Worm (Caenorhabditis elegans) whole organism, L4 larva: ENCODE measurements around the gene lgc-16.

Source experiments
- D1046.2 ChIP-seq: fragments of 200-800 bp; sonication (Bioruptor generic); IDR thresholded peaks from 2 replicates; pipeline ENCODE4 v1.3.6; 2022; ENCODE audit warnings: missing genetic modification characterization, missing compliant biosample characterization
- F37D6.2 ChIP-seq: sonication (generic microtip); optimal IDR thresholded peaks from 2 replicates; lab custom pipeline; 2016; ENCODE audit warnings: mild to moderate bottlenecking, missing genetic modification characterization, missing compliant biosample characterization
- F49E8.2 ChIP-seq: sonication (generic microtip); optimal IDR thresholded peaks from 2 replicates; lab custom pipeline; 2016; ENCODE audit warnings: missing compliant biosample characterization, mild to moderate bottlenecking, missing genetic modification characterization, borderline replicate concordance
- T26A8.4 ChIP-seq: fragments of 200-800 bp; sonication (Bioruptor generic); IDR thresholded peaks from 2 replicates; pipeline ENCODE4 v1.3.6; 2022; ENCODE audit warnings: missing genetic modification characterization, missing compliant biosample characterization
- Y105C5A.15 ChIP-seq: fragments of 200-800 bp; sonication (Bioruptor generic); IDR thresholded peaks from 2 replicates; pipeline ENCODE4 v1.3.6; 2022; ENCODE audit warnings: missing genetic modification characterization, missing compliant biosample characterization
- Y5F2A.4 ChIP-seq: fragments of 200-800 bp; sonication (Bioruptor generic); optimal IDR thresholded peaks from 2 replicates; lab custom pipeline; 2018; ENCODE audit warnings: mild to moderate bottlenecking, missing genetic modification characterization, missing compliant biosample characterization
- ZK337.2 ChIP-seq: fragments of 200-800 bp; sonication (Bioruptor generic); IDR thresholded peaks from 2 replicates; pipeline ENCODE4 v1.3.6; 2022; ENCODE audit warnings: missing genetic modification reagents, missing genetic modification characterization, missing compliant biosample characterization
- aha-1 ChIP-seq: fragments of 150-350 bp; peaks from one replicate; lab custom pipeline; 2014; ENCODE audit warnings: missing biosample characterization, missing genetic modification characterization
- arid-1 ChIP-seq: fragments of 200-800 bp; sonication (Bioruptor generic); conservative IDR thresholded peaks from 2 replicates; pipeline ENCODE4 v1.3.6; 2022; ENCODE audit warnings: missing genetic modification reagents, missing genetic modification characterization, missing compliant biosample characterization
- ceh-20 ChIP-seq: fragments of 200-800 bp; sonication (Bioruptor generic); IDR thresholded peaks from 2 replicates; pipeline ENCODE4 v1.3.6; 2022; ENCODE audit warnings: missing genetic modification reagents, missing genetic modification characterization, missing compliant biosample characterization
- ceh-82 ChIP-seq: sonication (generic microtip); optimal IDR thresholded peaks from 2 replicates; lab custom pipeline; 2017; ENCODE audit warnings: missing biosample characterization, missing genetic modification characterization
- dmd-8 ChIP-seq: fragments of 200-800 bp; sonication (Bioruptor generic); IDR thresholded peaks from 2 replicates; pipeline ENCODE4 v1.3.6; 2022; ENCODE audit warnings: missing genetic modification characterization, missing compliant biosample characterization
- dpl-1 ChIP-seq: fragments of 150-350 bp; optimal IDR thresholded peaks from 2 replicates; lab custom pipeline; 2014; ENCODE audit warnings: missing biosample characterization, missing genetic modification reagents, missing genetic modification characterization
- dve-1 ChIP-seq: sonication (generic microtip); optimal IDR thresholded peaks from 2 replicates; lab custom pipeline; 2017; ENCODE audit warnings: antibody characterized with exemption, mild to moderate bottlenecking, missing genetic modification characterization, missing compliant biosample characterization; ENCODE audit not compliant: insufficient read depth
- egl-27 ChIP-seq: sonication (generic microtip); optimal IDR thresholded peaks from 3 replicates; lab custom pipeline; 2017; ENCODE audit warnings: missing biosample characterization, missing genetic modification reagents, missing genetic modification characterization
- egl-43 ChIP-seq: fragments of 200-800 bp; sonication (Bioruptor generic); IDR thresholded peaks from 2 replicates; pipeline ENCODE4 v1.3.6; 2022; ENCODE audit warnings: missing genetic modification reagents, missing genetic modification characterization, missing compliant biosample characterization
- fos-1 ChIP-seq: fragments of 150-350 bp; optimal IDR thresholded peaks from 2 replicates; lab custom pipeline; 2014; ENCODE audit warnings: missing biosample characterization, missing genetic modification characterization
- hmg-1.1 ChIP-seq: fragments of 200-800 bp; sonication (Bioruptor generic); IDR thresholded peaks from 2 replicates; pipeline ENCODE4 v1.3.6; 2022; ENCODE audit warnings: missing genetic modification reagents, missing genetic modification characterization, missing compliant biosample characterization
- madf-5 ChIP-seq, 2 experiments: fragments of 200-800 bp; sonication (Bioruptor generic); IDR thresholded peaks; 2 replicates each; pipeline ENCODE4 v1.3.6; 2022; ENCODE audit warnings: missing compliant biosample characterization in 2 of 2, missing genetic modification characterization in 2 of 2
- madf-9 ChIP-seq: fragments of 200-800 bp; sonication (Bioruptor generic); conservative IDR thresholded peaks from 2 replicates; pipeline ENCODE4 v1.3.6; 2022; ENCODE audit warnings: missing genetic modification reagents, missing genetic modification characterization, missing compliant biosample characterization
- mdl-1 ChIP-seq, 2 experiments: fragments of 150-350 bp in 1 of 2; sonication (generic microtip) in 1 of 2; optimal IDR thresholded peaks; 2 replicates each; lab custom pipeline; 2014 to 2017; ENCODE audit warnings: missing biosample characterization in 2 of 2, missing genetic modification characterization in 2 of 2
- mdt-29 ChIP-seq: fragments of 200-800 bp; sonication (Bioruptor generic); IDR thresholded peaks from 2 replicates; pipeline ENCODE4 v1.3.6; 2022; ENCODE audit warnings: missing genetic modification reagents, missing genetic modification characterization, missing compliant biosample characterization
- mxl-2 ChIP-seq: fragments of 200-800 bp; sonication (Bioruptor generic); conservative IDR thresholded peaks from 2 replicates; pipeline ENCODE4 v1.3.6; 2022; ENCODE audit warnings: missing genetic modification reagents, missing genetic modification characterization, missing compliant biosample characterization
- nhr-10 ChIP-seq: fragments of 150-350 bp; optimal IDR thresholded peaks from 2 replicates; lab custom pipeline; 2014; ENCODE audit warnings: missing biosample characterization, missing genetic modification characterization
- nhr-25 ChIP-seq: sonication (generic microtip); optimal IDR thresholded peaks from 2 replicates; lab custom pipeline; 2017; ENCODE audit warnings: missing genetic modification characterization, mild to moderate bottlenecking, missing compliant biosample characterization, antibody characterized with exemption, moderate library complexity, borderline replicate concordance; ENCODE audit not compliant: insufficient read depth
- nhr-41 ChIP-seq: fragments of 200-800 bp; sonication (Bioruptor generic); IDR thresholded peaks from 2 replicates; pipeline ENCODE4 v1.3.6; 2022; ENCODE audit warnings: missing genetic modification reagents, missing genetic modification characterization, missing compliant biosample characterization
- pqm-1 ChIP-seq: sonication (generic microtip); optimal IDR thresholded peaks from 2 replicates; lab custom pipeline; 2017; ENCODE audit warnings: missing biosample characterization, missing genetic modification characterization
- skn-1 ChIP-seq: fragments of 150-350 bp; optimal IDR thresholded peaks from 2 replicates; lab custom pipeline; 2014; ENCODE audit warnings: missing biosample characterization, missing genetic modification characterization
- spr-1 ChIP-seq: sonication (generic microtip); optimal IDR thresholded peaks from 2 replicates; lab custom pipeline; 2016; ENCODE audit warnings: mild to moderate bottlenecking, missing genetic modification characterization, missing compliant biosample characterization
- spr-3 ChIP-seq: fragments of 200-800 bp; sonication (Bioruptor generic); optimal IDR thresholded peaks from 2 replicates; lab custom pipeline; 2018; ENCODE audit warnings: mild to moderate bottlenecking, missing genetic modification characterization, missing compliant biosample characterization
- tra-1 ChIP-seq: fragments of 200-800 bp; sonication (Bioruptor generic); IDR thresholded peaks from 2 replicates; pipeline ENCODE4 v1.3.6; 2022; ENCODE audit warnings: missing genetic modification reagents, missing genetic modification characterization, missing compliant biosample characterization
- unc-62 ChIP-seq, 3 experiments: fragments of 150-350 bp in 1 of 3; sonication (generic microtip); optimal IDR thresholded peaks in 2 of 3; peaks in 1 of 3; 1 replicate in 1 of 3; 2 replicates in 2 of 3; lab custom pipeline; 2014 to 2017; ENCODE audit warnings: missing biosample characterization in 3 of 3, missing genetic modification characterization in 3 of 3, missing genetic modification reagents in 3 of 3, missing genotype in 1 of 3
- zip-2 ChIP-seq: fragments of 150-350 bp; optimal IDR thresholded peaks from 2 replicates; lab custom pipeline; 2014; ENCODE audit warnings: missing biosample characterization, missing genetic modification characterization
- ztf-11 ChIP-seq: fragments of 150-350 bp; optimal IDR thresholded peaks from 2 replicates; lab custom pipeline; 2014; ENCODE audit warnings: missing biosample characterization, missing genetic modification characterization

The lgc-16 gene

DNA sequence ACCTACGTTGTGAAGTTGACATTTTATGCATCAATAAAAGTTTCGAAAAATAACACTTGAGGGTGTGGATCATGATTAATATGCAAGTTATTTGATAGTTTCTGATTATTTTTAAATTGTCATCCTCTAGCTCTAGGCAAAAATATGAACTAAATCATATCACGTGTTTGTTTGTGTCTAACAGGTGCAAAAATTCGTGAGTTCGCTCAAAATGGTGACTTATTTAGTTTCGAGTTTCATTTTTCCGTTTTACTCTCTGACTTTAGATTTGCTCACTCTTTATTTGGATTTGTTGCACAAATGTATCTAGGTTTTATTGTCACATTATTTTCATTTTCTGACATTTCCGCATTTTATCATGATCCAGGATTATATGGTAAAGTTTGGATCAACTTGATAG is at the start of gene lgc-16:
lgc-16 (plus strand) TSS at position 301 of the 400 bp plus-strand sequence.
- TF ChIP-seq mdt-29 (no peak), fos-1 (tag; lab: Kevin White, UChicago) (no peak), zip-2 (tag; lab: Kevin White, UChicago) (no peak), aha-1 (tag; lab: Kevin White, UChicago) (no peak), Y5F2A.4 (GFP tag; lab: Kevin White, UChicago) (no peak), mxl-2 (GFP tag; lab: Robert Waterston, UW) (no peak), tra-1 (GFP tag; lab: Robert Waterston, UW) (no peak), pqm-1 (tag; lab: Kevin White, UChicago) (no peak), T26A8.4 (GFP tag; lab: Robert Waterston, UW) (no peak), Y105C5A.15 (GFP tag; lab: Robert Waterston, UW) (no peak), unc-62 (GFP tag; optimal IDR thresholded peaks at IDR 0.05 in 1 of 2; lab: Kevin White, UChicago) (no peak), unc-62 (tag; optimal IDR thresholded peaks at IDR 0.05; lab: Kevin White, UChicago) (no peak), F37D6.2 (tag; lab: Kevin White, UChicago) (no peak), dpl-1 (GFP tag; lab: Kevin White, UChicago) (no peak), ceh-82 (tag; lab: Kevin White, UChicago) (no peak), hmg-1.1 (GFP tag; lab: Robert Waterston, UW) (no peak), nhr-10 (tag; lab: Kevin White, UChicago) (no peak), ZK337.2 (GFP tag; lab: Robert Waterston, UW) (no peak), ztf-11 (tag; lab: Kevin White, UChicago) (no peak)
- TF ChIP-seq, all 104 proteins: peak for 0

DNA sequence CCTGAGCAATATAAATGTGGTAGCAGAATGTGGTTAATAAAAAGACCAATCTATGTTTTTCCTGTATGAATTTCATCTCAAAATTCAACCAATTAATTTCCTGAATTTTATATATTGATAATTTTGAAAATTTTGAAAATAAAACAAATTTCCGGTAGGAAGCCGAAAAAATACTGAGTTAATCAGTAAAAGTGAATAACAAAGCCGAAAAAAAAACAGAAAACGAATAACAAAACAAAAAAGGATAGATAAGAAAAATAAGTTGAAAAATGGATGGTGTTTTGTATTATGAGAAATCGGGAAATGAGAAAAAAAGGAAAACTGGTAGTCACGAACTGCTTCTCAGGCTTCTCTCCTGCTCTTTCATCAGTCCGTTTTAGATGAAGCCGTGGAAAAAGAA is 44.7 kb upstream of the lgc-16 start, which contains the start of gene tmem-145:
tmem-145 (minus strand) TSS at position 101 of the 400 bp plus-strand sequence.
- no peak for TF ChIP-seq madf-9 (GFP tag; lab: Robert Waterston, UW)
- TF ChIP-seq dmd-8 (GFP tag; lab: Robert Waterston, UW) = no peak

DNA sequence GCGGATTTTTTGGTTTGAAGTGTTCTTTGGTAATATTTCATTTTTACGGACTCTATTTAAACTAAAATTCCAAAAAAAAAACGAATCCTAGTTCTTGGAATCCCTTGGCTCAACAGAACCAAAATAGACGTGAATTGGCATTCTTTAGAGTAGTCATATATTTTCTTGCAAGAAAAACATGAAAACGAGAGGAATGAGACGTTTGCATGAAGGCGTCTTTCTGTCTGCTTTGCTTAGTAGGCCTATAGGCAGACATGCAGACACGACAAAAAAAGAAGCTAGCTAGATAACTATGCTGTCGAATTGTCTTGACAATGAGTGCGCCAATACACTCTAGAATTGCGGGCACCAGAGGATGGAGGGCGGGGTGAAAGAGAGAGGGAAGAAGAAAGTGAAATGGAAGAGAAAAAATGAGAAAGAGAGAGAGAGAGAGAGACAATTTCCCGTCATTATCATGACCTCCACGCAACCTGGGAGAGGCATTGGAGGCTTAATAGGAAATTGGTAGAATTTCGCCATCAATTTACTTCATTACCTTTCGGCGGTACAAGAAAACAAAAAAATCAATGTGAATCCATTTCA is 37.8 kb upstream of the lgc-16 start:
- TF ChIP-seq unc-62 (GFP tag; optimal IDR thresholded peaks at IDR 0.05 in 1 of 2; lab: Kevin White, UChicago) (peak in 1 of 2 experiments; percentile 98), unc-62 (tag; optimal IDR thresholded peaks at IDR 0.05; lab: Kevin White, UChicago) (no peak), arid-1 (no peak), F49E8.2 (no peak), egl-43 (GFP tag; lab: Robert Waterston, UW) (no peak), aha-1 (tag; lab: Kevin White, UChicago) (peak; percentile 85), mdl-1 (tag; optimal IDR thresholded peaks at IDR 0.05; lab: Kevin White, UChicago) (peak in 1 of 2 experiments; percentile 2), nhr-25 (tag; lab: Kevin White, UChicago) (peak; percentile 83), hmg-1.1 (GFP tag; lab: Robert Waterston, UW) (0 out of 2 replicates have a peak, but pooled peaks have one; percentile 40)

DNA sequence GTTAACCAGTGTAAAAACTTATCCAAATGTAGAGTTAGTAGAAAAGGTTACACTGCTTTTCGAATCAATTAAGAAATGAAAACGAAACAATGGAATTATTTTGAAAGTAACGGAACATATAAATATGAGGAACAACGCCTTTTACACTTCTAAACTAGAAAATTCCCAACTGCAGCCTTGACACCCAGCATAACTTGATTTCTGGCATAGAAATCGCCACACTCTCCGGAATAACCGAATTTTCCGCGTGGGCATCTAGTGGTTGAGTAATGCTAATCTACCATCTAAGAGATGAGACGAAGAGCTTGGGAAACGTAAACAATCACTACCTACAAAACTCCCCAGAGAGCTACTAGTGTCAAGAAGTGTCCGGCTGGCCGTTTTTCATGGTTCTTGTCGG is 37.2 kb upstream of the lgc-16 start:
- TF ChIP-seq D1046.2 (GFP tag; lab: Robert Waterston, UW) = no peak
- no peak for TF ChIP-seq spr-1 (tag; lab: Kevin White, UChicago)
- TF ChIP-seq spr-3 (GFP tag; lab: Kevin White, UChicago) = no peak
- TF ChIP-seq skn-1 (tag; lab: Kevin White, UChicago) = no peak
- no peak for TF ChIP-seq madf-5 (GFP tag; IDR thresholded peaks at IDR 0.05; lab: Robert Waterston, UW)
- no peak for TF ChIP-seq nhr-41
- no peak for TF ChIP-seq egl-27 (tag; lab: Kevin White, UChicago)
- TF ChIP-seq dve-1 (tag; lab: Kevin White, UChicago) = no peak
- no peak for TF ChIP-seq ceh-20 (GFP tag; lab: Robert Waterston, UW)
